Worm (Caenorhabditis elegans) whole organism, midembryonic: ENCODE results near the gene irld-47.

ENCODE experiments used
- cog-1 ChIP-seq: sonication (generic microtip); optimal IDR thresholded peaks from 2 replicates; lab custom pipeline; 2016; ENCODE audit warnings: missing genetic modification characterization, missing compliant biosample characterization
- med-1 ChIP-seq: sonication (generic microtip); optimal IDR thresholded peaks from 2 replicates; lab custom pipeline; 2017; ENCODE audit warnings: missing genetic modification characterization, mild to moderate bottlenecking, missing compliant biosample characterization, antibody characterized with exemption, missing genetic modification reagents; ENCODE audit not compliant: insufficient read depth
- tab-1 ChIP-seq: fragments of 200-800 bp; sonication (Bioruptor generic); IDR thresholded peaks from 2 replicates; pipeline ENCODE4 v1.3.6; 2022; ENCODE audit warnings: missing genetic modification characterization, missing compliant biosample characterization
- ztf-29 ChIP-seq: fragments of 200-800 bp; sonication (Bioruptor generic); IDR thresholded peaks from 2 replicates; pipeline ENCODE4 v1.3.6; 2022; ENCODE audit warnings: missing genetic modification reagents, missing genetic modification characterization, missing compliant biosample characterization

ce11 chrII:7855619-7856018 is 33.3 kb upstream of the irld-47 start, which contains the start of gene mdmh-35:
- TF ChIP-seq cog-1 (tag; lab: Kevin White, UChicago) (no peak), med-1 (GFP tag; lab: Kevin White, UChicago) (no peak), ztf-29 (GFP tag; lab: Robert Waterston, UW) (no peak), tab-1 (no peak)
